Worm (Caenorhabditis elegans): ENCODE measurements around the gene smoc-1.

The smoc-1 gene

ce11 chrV:11782809-11783440, 25.5 kb downstream of the smoc-1 start, which contains the start of gene F55A11.11 (continued):
- TF ChIP-seq nhr-25 (tag; optimal IDR thresholded peaks at IDR 0.05) (peak; percentile 65), nhr-23 (tag; optimal IDR thresholded peaks at IDR 0.05) (peak; percentile 60), elt-2 (tag; optimal IDR thresholded peaks at IDR 0.05) (peak; percentile 60), nhr-67 (tag; optimal IDR thresholded peaks at IDR 0.05) (no peak), zag-1 (tag; optimal IDR thresholded peaks at IDR 0.05) (no peak), nhr-237 (tag; optimal IDR thresholded peaks at IDR 0.05) (no peak), daf-12 (tag; optimal IDR thresholded peaks at IDR 0.05) (no peak), R02D3.7 (tag; optimal IDR thresholded peaks at IDR 0.05) (peak; percentile 13), egl-5 (tag; optimal IDR thresholded peaks at IDR 0.05) (peak; percentile 64), fos-1 (tag; optimal IDR thresholded peaks at IDR 0.05) (no peak), ceh-82 (tag; optimal IDR thresholded peaks at IDR 0.05) (no peak), aly-2 (tag; optimal IDR thresholded peaks at IDR 0.05) (no peak), unc-62 (GFP tag; optimal IDR thresholded peaks at IDR 0.05) (no peak), fkh-2 (tag; optimal IDR thresholded peaks at IDR 0.05) (no peak), jun-1 (tag; optimal IDR thresholded peaks at IDR 0.05) (no peak), eor-1 (tag; optimal IDR thresholded peaks at IDR 0.05) (no peak), elt-1 (tag; optimal IDR thresholded peaks at IDR 0.05) (peak; percentile 0), ceh-16 (tag; optimal IDR thresholded peaks at IDR 0.05) (peak; percentile 42), nhr-76 (tag; optimal IDR thresholded peaks at IDR 0.05) (no peak), lin-15B (tag; optimal IDR thresholded peaks at IDR 0.05) (peak; percentile 43), ceh-9 (tag; optimal IDR thresholded peaks at IDR 0.05) (no peak)

ce11 chrV:11787258-11787657, 29.8 kb downstream of the smoc-1 start, which contains the start of gene F55A11.7:
Gene F55A11.7, minus strand, starts transcription at chrV:11787443.
- TF ChIP-seq elt-1 (tag; optimal IDR thresholded peaks at IDR 0.05) (no peak), elt-3 (tag; optimal IDR thresholded peaks at IDR 0.05) (no peak), nhr-43 (tag; optimal IDR thresholded peaks at IDR 0.05; ENCODE audit: poor library complexity, severe bottlenecking) (no peak), snpc-4 (tag; optimal IDR thresholded peaks at IDR 0.05) (no peak), egl-5 (tag; optimal IDR thresholded peaks at IDR 0.05) (no peak), ceh-82 (tag; optimal IDR thresholded peaks at IDR 0.05) (no peak), nhr-23 (tag; optimal IDR thresholded peaks at IDR 0.05) (no peak), unc-62 (GFP tag; optimal IDR thresholded peaks at IDR 0.05) (no peak)

ce11 chrV:11787742-11788238, 30.3 kb downstream of the smoc-1 start, which contains the start of gene F55A11.8:
Gene F55A11.8, plus strand, starts transcription at chrV:11788188.
- TF ChIP-seq elt-1 (tag; optimal IDR thresholded peaks at IDR 0.05), result no peak
- no peak for TF ChIP-seq nhr-12 (tag; optimal IDR thresholded peaks at IDR 0.05)
- no peak for TF ChIP-seq pha-4 (tag; optimal IDR thresholded peaks at IDR 0.05)
- no peak for TF ChIP-seq nhr-23 (tag; optimal IDR thresholded peaks at IDR 0.05)
- TF ChIP-seq ceh-9 (tag; optimal IDR thresholded peaks at IDR 0.05), result no peak
- TF ChIP-seq ztf-4 (tag; optimal IDR thresholded peaks at IDR 0.05), result no peak

- no peak for TF ChIP-seq lsy-12 (tag; optimal IDR thresholded peaks at IDR 0.05)
- TF ChIP-seq elt-1 (tag; optimal IDR thresholded peaks at IDR 0.05), result no peak
- no peak for TF ChIP-seq nhr-23 (tag; optimal IDR thresholded peaks at IDR 0.05)
- TF ChIP-seq daf-12 (tag; optimal IDR thresholded peaks at IDR 0.05), result no peak
- no peak for TF ChIP-seq nhr-28 (tag; optimal IDR thresholded peaks at IDR 0.05)
- TF ChIP-seq mdl-1 (tag; optimal IDR thresholded peaks at IDR 0.05), result no peak
- no peak for TF ChIP-seq lin-15B (tag; optimal IDR thresholded peaks at IDR 0.05)
- TF ChIP-seq mml-1 (tag; optimal IDR thresholded peaks at IDR 0.05), result no peak
- TF ChIP-seq ceh-28 (tag; optimal IDR thresholded peaks at IDR 0.05), result no peak
- no peak for TF ChIP-seq jun-1 (tag; optimal IDR thresholded peaks at IDR 0.05)
- no peak for TF ChIP-seq aly-2 (tag; optimal IDR thresholded peaks at IDR 0.05)
Observed at ce11 chrV:11789474-11789873, 32.0 kb downstream of the smoc-1 start, which contains the start of gene D2023.1. Gene D2023.1, plus strand, starts transcription at chrV:11789550.

- TF ChIP-seq egl-27 (tag; optimal IDR thresholded peaks at IDR 0.05) (no peak), nhr-25 (tag; optimal IDR thresholded peaks at IDR 0.05) (peak; percentile 64), nhr-43 (tag; optimal IDR thresholded peaks at IDR 0.05; ENCODE audit: poor library complexity, severe bottlenecking) (peak; percentile 52)
Observed at ce11 chrV:11794172-11794571, 36.7 kb downstream of the smoc-1 start.
